Fruit fly (Drosophila melanogaster): ENCODE results near the gene Dhc16F.

Gene Dhc16F

dm6 chrX:18064183-18064582 is at the start of gene Dhc16F:
Dhc16F (plus strand) TSS chrX:18064483.
- no peak for TF ChIP-seq usp (GFP tag; optimal IDR thresholded peaks at IDR 0.05)
- no peak for TF ChIP-seq pan (optimal IDR thresholded peaks at IDR 0.05)
- no peak for TF ChIP-seq Dll (optimal IDR thresholded peaks at IDR 0.05)

- TF ChIP-seq EcR (GFP tag; optimal IDR thresholded peaks at IDR 0.05): no peak
- no peak for TF ChIP-seq usp (GFP tag; optimal IDR thresholded peaks at IDR 0.05)
- no peak for TF ChIP-seq Dll (optimal IDR thresholded peaks at IDR 0.05)
- TF ChIP-seq psq (optimal IDR thresholded peaks at IDR 0.05): no peak
- TF ChIP-seq pan (optimal IDR thresholded peaks at IDR 0.05): no peak
- TF ChIP-seq CG8478 (optimal IDR thresholded peaks at IDR 0.05): no peak
Observed at dm6 chrX:18014601-18015000, 49.7 kb upstream of the Dhc16F start.

DNA sequence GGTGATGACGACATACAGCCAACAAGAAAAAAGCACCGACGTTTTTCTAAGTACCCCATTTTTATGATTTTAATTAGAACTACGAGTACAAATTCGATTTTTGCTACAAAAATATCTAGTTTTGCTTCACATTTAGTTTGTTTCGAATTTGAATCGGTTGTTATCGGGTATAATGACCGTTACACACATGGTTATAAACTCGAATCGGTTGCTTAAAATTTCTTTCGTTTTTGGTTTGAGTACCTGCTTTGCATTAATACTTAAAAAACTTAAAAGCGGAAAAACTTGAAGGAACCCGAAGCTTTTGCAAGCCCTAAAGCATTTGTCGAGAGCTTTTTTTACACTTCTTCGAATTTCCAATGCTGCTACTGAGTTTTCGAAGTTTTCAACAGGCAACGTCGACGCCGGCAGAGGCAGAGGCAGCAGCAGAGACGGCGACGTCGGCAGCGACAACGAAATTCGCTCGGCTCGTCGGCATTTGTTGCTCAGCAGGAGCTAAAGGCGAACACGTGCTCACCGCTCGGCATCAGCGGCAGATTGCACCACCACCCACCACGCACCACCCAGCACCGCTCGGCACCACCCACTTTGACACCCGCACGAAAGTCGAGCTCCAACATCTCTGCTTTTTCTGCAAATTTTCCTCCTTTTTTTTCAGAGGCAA is 45.7 kb upstream of the Dhc16F start:
- TF ChIP-seq CG8478 (optimal IDR thresholded peaks at IDR 0.05): no peak
- no peak for TF ChIP-seq psq (optimal IDR thresholded peaks at IDR 0.05)
- no peak for TF ChIP-seq Dll (optimal IDR thresholded peaks at IDR 0.05)
- TF ChIP-seq EcR (GFP tag; optimal IDR thresholded peaks at IDR 0.05): no peak
- no peak for TF ChIP-seq pan (optimal IDR thresholded peaks at IDR 0.05)
- TF ChIP-seq usp (GFP tag; optimal IDR thresholded peaks at IDR 0.05): no peak

dm6 chrX:18023615-18024163 is 40.6 kb upstream of the Dhc16F start, which contains the start of gene CG6867:
CG6867 (plus strand) TSS chrX:18023870.
- TF ChIP-seq CG8478 (optimal IDR thresholded peaks at IDR 0.05) (no peak), Dll (optimal IDR thresholded peaks at IDR 0.05) (no peak), pan (optimal IDR thresholded peaks at IDR 0.05) (no peak), EcR (GFP tag; optimal IDR thresholded peaks at IDR 0.05) (no peak), usp (GFP tag; optimal IDR thresholded peaks at IDR 0.05) (no peak), psq (optimal IDR thresholded peaks at IDR 0.05) (no peak)

DNA sequence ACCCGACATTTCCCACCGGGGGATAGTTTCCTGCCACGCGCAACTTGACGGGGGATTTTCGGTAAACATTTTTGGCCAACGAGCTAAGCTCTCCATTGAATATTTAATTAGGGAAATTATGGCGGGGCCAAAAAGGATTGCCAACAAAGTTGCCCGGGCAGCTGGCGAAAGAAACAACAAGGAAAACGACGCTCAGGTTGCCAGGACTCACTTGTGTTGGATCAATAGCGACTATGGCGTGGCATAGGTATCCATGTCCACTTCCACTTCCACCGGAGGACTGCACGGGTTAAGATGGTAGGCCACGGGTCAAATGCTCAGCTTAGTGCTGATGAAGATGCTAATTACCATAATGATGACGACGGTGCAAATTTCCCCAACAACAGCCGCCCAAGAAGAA is 20.6 kb upstream of the Dhc16F start, which contains the start of gene CG15373:
TSS of gene CG15373 (plus strand) at position 301 of the 400 bp plus-strand sequence.
- TF ChIP-seq pan (optimal IDR thresholded peaks at IDR 0.05) (no peak), psq (optimal IDR thresholded peaks at IDR 0.05) (no peak), EcR (GFP tag; optimal IDR thresholded peaks at IDR 0.05) (no peak), CG8478 (optimal IDR thresholded peaks at IDR 0.05) (no peak), usp (GFP tag; optimal IDR thresholded peaks at IDR 0.05) (no peak), Dll (optimal IDR thresholded peaks at IDR 0.05) (no peak)

DNA sequence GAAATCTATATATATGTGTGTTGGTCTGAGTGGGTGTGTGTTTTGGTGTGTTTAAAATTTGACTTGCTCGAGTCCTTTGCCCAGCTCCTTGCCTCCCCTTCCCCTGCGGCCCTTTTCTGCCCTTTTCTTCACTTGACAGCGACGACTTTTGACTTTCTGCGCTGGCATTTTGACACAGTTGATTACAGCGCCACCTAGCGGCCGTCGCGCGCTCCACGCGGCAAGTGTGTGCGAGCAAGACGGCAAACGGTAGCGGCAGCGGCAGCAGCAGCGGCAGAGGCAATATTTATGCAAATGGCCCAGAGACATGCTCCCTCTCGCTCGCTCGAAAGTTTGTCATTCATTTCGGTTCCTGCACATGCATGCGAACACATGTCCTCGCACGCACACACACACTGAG is 12.1 kb upstream of the Dhc16F start:
- no peak for TF ChIP-seq pan (optimal IDR thresholded peaks at IDR 0.05)
- TF ChIP-seq CG8478 (optimal IDR thresholded peaks at IDR 0.05): no peak
- no peak for TF ChIP-seq EcR (GFP tag; optimal IDR thresholded peaks at IDR 0.05)
- TF ChIP-seq psq (optimal IDR thresholded peaks at IDR 0.05): no peak
- TF ChIP-seq usp (GFP tag; optimal IDR thresholded peaks at IDR 0.05): no peak
- TF ChIP-seq Dll (optimal IDR thresholded peaks at IDR 0.05): no peak

DNA sequence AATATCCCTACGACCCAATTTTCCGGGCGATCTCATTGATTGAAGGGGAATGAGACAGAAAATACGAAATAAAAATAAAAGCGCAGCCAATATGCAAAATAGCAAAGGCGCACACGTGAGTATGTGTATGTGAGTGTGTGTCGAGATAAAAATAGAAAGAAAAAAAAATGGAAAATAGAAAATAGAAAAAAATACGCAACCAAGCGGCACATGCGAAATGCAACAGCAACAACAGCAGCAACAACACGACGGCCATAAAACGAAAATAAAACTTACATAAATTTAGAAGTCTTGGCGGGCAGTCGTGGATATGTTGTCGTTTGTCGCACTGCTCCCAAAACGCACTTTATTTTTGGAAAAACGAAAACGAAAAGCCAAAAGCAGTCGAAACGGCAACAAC is 7.1 kb upstream of the Dhc16F start:
- TF ChIP-seq psq (optimal IDR thresholded peaks at IDR 0.05) (no peak), pan (optimal IDR thresholded peaks at IDR 0.05) (no peak), usp (GFP tag; optimal IDR thresholded peaks at IDR 0.05) (no peak)

DNA sequence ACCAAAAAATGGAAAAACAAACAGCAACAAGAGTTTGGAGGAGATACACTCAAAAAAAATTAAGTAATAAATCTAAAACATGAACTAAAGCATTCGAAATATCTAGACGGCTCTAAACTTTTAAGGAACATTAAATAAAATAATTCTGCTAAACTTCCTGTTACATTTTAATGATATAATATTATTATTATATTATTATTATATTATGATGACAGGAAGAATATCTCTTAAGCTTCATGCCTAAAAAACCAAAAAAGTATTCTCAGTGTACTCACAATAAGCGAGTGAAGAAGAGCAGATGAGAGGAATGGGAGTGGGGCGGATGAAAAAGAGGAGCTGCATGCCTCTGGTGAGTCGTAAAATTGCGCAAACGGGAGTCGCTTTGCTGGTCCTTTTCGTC is 6.2 kb upstream of the Dhc16F start:
- TF ChIP-seq psq (optimal IDR thresholded peaks at IDR 0.05) (no peak), usp (GFP tag; optimal IDR thresholded peaks at IDR 0.05) (no peak), pan (optimal IDR thresholded peaks at IDR 0.05) (no peak), CG8478 (optimal IDR thresholded peaks at IDR 0.05) (no peak), EcR (GFP tag; optimal IDR thresholded peaks at IDR 0.05) (no peak), Dll (optimal IDR thresholded peaks at IDR 0.05) (no peak)

- TF ChIP-seq CG8478 (optimal IDR thresholded peaks at IDR 0.05) (no peak), EcR (GFP tag; optimal IDR thresholded peaks at IDR 0.05) (no peak), pan (optimal IDR thresholded peaks at IDR 0.05) (no peak), usp (GFP tag; optimal IDR thresholded peaks at IDR 0.05) (no peak), psq (optimal IDR thresholded peaks at IDR 0.05) (no peak), Dll (optimal IDR thresholded peaks at IDR 0.05) (no peak)
Observed at dm6 chrX:18063144-18063772, 1.0 kb upstream of the Dhc16F start, which contains the start of gene Sh. Sh (minus strand) TSS chrX:18063247.

dm6 chrX:18082674-18083073 is 18.4 kb downstream of the Dhc16F start:
- TF ChIP-seq EcR (GFP tag; optimal IDR thresholded peaks at IDR 0.05) (no peak), CG8478 (optimal IDR thresholded peaks at IDR 0.05) (no peak), Dll (optimal IDR thresholded peaks at IDR 0.05) (no peak), psq (optimal IDR thresholded peaks at IDR 0.05) (no peak), usp (GFP tag; optimal IDR thresholded peaks at IDR 0.05) (no peak), pan (optimal IDR thresholded peaks at IDR 0.05) (no peak)

DNA sequence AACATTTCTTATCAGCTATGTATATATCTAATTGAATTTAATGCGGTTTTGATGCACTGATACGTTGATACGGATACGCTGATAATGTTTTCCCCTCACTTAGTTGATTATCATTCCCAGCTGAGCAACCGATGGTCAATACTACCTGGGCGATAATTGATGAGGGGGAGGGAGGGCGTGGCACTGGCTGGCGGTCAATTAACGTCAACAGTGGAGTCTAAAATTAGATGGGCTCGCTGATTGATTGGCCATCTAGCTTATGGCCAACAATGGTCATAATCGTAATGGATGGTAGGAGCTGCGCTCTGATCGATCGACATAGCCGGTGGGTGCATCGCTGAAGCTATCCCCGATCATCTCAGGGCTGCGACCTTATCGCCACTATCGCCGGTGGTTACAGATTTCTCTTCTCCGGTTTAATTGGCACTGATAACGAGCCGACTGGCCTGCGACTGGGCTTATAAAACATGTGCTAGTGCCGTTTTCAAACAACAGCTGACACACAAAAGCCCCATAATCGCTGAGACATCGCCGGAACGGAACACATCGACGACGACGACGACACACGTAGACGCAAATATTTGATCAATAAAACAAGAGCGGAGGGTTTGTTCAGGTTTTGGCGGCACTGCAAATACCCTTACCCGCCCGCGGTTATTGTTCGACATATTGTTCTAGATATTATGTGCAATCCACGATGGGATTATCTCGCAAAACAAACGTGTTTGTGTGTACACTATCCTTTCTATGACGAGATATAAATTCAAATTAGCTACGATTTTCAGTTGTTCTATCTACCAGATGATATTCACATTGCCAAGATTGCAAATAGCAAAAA is 19.5 kb downstream of the Dhc16F start:
- TF ChIP-seq usp (GFP tag; optimal IDR thresholded peaks at IDR 0.05): no peak
- no peak for TF ChIP-seq EcR (GFP tag; optimal IDR thresholded peaks at IDR 0.05)
- TF ChIP-seq pan (optimal IDR thresholded peaks at IDR 0.05): no peak
- TF ChIP-seq Dll (optimal IDR thresholded peaks at IDR 0.05): no peak
- no peak for TF ChIP-seq CG8478 (optimal IDR thresholded peaks at IDR 0.05)
- no peak for TF ChIP-seq psq (optimal IDR thresholded peaks at IDR 0.05)
